Worm (Caenorhabditis elegans) whole organism, mixed stage, embryonic: ENCODE results near the gene flap-1.

Experiments used
- mep-1 ChIP-seq: fragments of 150-350 bp; optimal IDR thresholded peaks from 2 replicates; lab custom pipeline; 2017; ENCODE audit warnings: missing biosample characterization, missing genetic modification reagents, missing genetic modification characterization, inconsistent platforms
- nhr-76 ChIP-seq: sonication (generic microtip); optimal IDR thresholded peaks from 2 replicates; lab custom pipeline; 2017; ENCODE audit warnings: missing biosample characterization, missing genetic modification characterization

- TF ChIP-seq mep-1 (tag; lab: Kevin White, UChicago) (peak; percentile 97), nhr-76 (no peak)
Measured at ce11 chrIII:6971662-6972284, 43.1 kb upstream of the flap-1 start, which contains the start of the genes eef-1A.1 and rfc-4.
